Fruit fly (Drosophila melanogaster) whole organism, embryonic: ENCODE results near the gene CG15635.

Source experiments
- B-H1 ChIP-seq: fragments of 200-800 bp; sonication (Bioruptor generic); IDR thresholded peaks from 3 replicates; pipeline ENCODE4 v1.3.6; 2022; ENCODE audit warnings: missing biosample characterization, missing genetic modification characterization
- CG10321 ChIP-seq: fragments of 200-800 bp; sonication (Bioruptor generic); IDR thresholded peaks from 2 replicates; pipeline ENCODE4 v1.3.6; 2022; ENCODE audit warnings: missing biosample characterization, missing genetic modification characterization
- CG1529 ChIP-seq: fragments of 200-800 bp; sonication (Bioruptor generic); optimal IDR thresholded peaks from 3 replicates; lab custom pipeline; 2018; ENCODE audit warnings: missing biosample characterization, missing genetic modification characterization
- CG1603 ChIP-seq: fragments of 200-800 bp; sonication (Bioruptor generic); optimal IDR thresholded peaks from 2 replicates; lab custom pipeline; 2019; ENCODE audit warnings: missing biosample characterization, mild to moderate bottlenecking, missing genetic modification characterization, moderate library complexity
- CG17186 ChIP-seq: fragments of 200-800 bp; sonication (Bioruptor generic); optimal IDR thresholded peaks from 3 replicates; lab custom pipeline; 2017; ENCODE audit warnings: missing biosample characterization, missing genetic modification reagents, missing genetic modification characterization
- CG17385 ChIP-seq: fragments of 200-800 bp; sonication (Bioruptor generic); optimal IDR thresholded peaks from 3 replicates; lab custom pipeline; 2018; ENCODE audit warnings: missing biosample characterization, mild to moderate bottlenecking, missing genetic modification characterization
- CG18619 ChIP-seq: fragments of 200-800 bp; sonication (Bioruptor generic); optimal IDR thresholded peaks from 3 replicates; lab custom pipeline; 2017; ENCODE audit warnings: missing biosample characterization, mild to moderate bottlenecking, missing genetic modification characterization
- CG2129 ChIP-seq: fragments of 200-800 bp; sonication (Bioruptor generic); IDR thresholded peaks from 2 replicates; pipeline ENCODE4 v1.3.6; 2022; ENCODE audit warnings: missing biosample characterization, missing genetic modification characterization; ENCODE audit not compliant: partially characterized antibody
- CG2202 ChIP-seq: fragments of 200-800 bp; sonication (Bioruptor generic); optimal IDR thresholded peaks from 2 replicates; lab custom pipeline; 2018; ENCODE audit warnings: missing biosample characterization, mild to moderate bottlenecking, missing genetic modification characterization
- CG2875 ChIP-seq: fragments of 200-800 bp; sonication (Bioruptor generic); optimal IDR thresholded peaks from 2 replicates; lab custom pipeline; 2017; ENCODE audit warnings: missing biosample characterization, mild to moderate bottlenecking, missing genetic modification characterization, missing genetic modification reagents
- CG3065 ChIP-seq: fragments of 200-800 bp; sonication (Bioruptor generic); optimal IDR thresholded peaks from 2 replicates; lab custom pipeline; 2016; ENCODE audit warnings: missing biosample characterization, missing genetic modification characterization
- CG33213 ChIP-seq: fragments of 200-800 bp; sonication (Bioruptor generic); optimal IDR thresholded peaks from 3 replicates; lab custom pipeline; 2016; ENCODE audit warnings: missing biosample characterization, missing genetic modification characterization
- CG42726 ChIP-seq: fragments of 200-800 bp; sonication (Bioruptor generic); IDR thresholded peaks from 2 replicates; pipeline ENCODE4 v1.3.6; 2022; ENCODE audit warnings: missing biosample characterization, missing genetic modification characterization; ENCODE audit not compliant: partially characterized antibody
- CG4360 ChIP-seq: fragments of 200-800 bp; sonication (Bioruptor generic); IDR thresholded peaks from 2 replicates; pipeline ENCODE4 v1.3.6; 2022; ENCODE audit warnings: missing biosample characterization, missing genetic modification characterization
- CG6791 ChIP-seq: fragments of 200-800 bp; sonication (Bioruptor generic); IDR thresholded peaks from 3 replicates; pipeline ENCODE4 v1.3.6; 2022; ENCODE audit warnings: missing biosample characterization, missing genetic modification characterization; ENCODE audit not compliant: partially characterized antibody
- CG7745 ChIP-seq: fragments of 200-800 bp; sonication (Bioruptor generic); optimal IDR thresholded peaks from 2 replicates; lab custom pipeline; 2018; ENCODE audit warnings: missing biosample characterization, mild to moderate bottlenecking, missing genetic modification characterization, moderate library complexity
- CG9437 ChIP-seq: fragments of 200-800 bp; sonication (Bioruptor generic); optimal IDR thresholded peaks from 2 replicates; lab custom pipeline; 2018; ENCODE audit warnings: missing biosample characterization, mild to moderate bottlenecking, missing genetic modification characterization
- D ChIP-seq, 2 experiments: fragments of 200-800 bp in 1 of 2; fragments of >200 bp in 1 of 2; sonication (Bioruptor generic) in 1 of 2; optimal IDR thresholded peaks; 2 replicates in 1 of 2; 3 replicates in 1 of 2; lab custom pipeline; 2017; ENCODE audit warnings: mild to moderate bottlenecking in 1 of 2, missing biosample characterization in 1 of 2, missing genetic modification characterization in 1 of 2, missing genetic modification reagents in 1 of 2
- Dip3 ChIP-seq: fragments of 200-800 bp; sonication (Bioruptor generic); optimal IDR thresholded peaks from 3 replicates; lab custom pipeline; 2016; ENCODE audit warnings: missing biosample characterization, missing genetic modification characterization
- Ets65A ChIP-seq: fragments of 200-800 bp; sonication (Bioruptor generic); peaks from one replicate; lab custom pipeline; 2016; ENCODE audit warnings: missing biosample characterization, missing genetic modification characterization
- H2.0 ChIP-seq: fragments of 200-800 bp; sonication (Bioruptor generic); IDR thresholded peaks from 2 replicates; pipeline ENCODE4 v1.3.6; 2022; ENCODE audit warnings: missing biosample characterization, missing genetic modification characterization
- Myb ChIP-seq: fragments of 200-800 bp; sonication (Bioruptor generic); optimal IDR thresholded peaks from 2 replicates; lab custom pipeline; 2016; ENCODE audit warnings: missing biosample characterization, missing genetic modification characterization
- NC2β ChIP-seq: fragments of 200-800 bp; sonication (Bioruptor generic); optimal IDR thresholded peaks from 2 replicates; lab custom pipeline; 2016; ENCODE audit warnings: missing biosample characterization, missing genetic modification characterization
- PHDP ChIP-seq: fragments of 200-800 bp; sonication (Bioruptor generic); optimal IDR thresholded peaks from 3 replicates; lab custom pipeline; 2018; ENCODE audit warnings: missing biosample characterization, mild to moderate bottlenecking, missing genetic modification characterization, moderate library complexity
- Ravus ChIP-seq: fragments of 200-800 bp; sonication (Bioruptor generic); IDR thresholded peaks from 2 replicates; pipeline ENCODE4 v1.3.6; 2022; ENCODE audit warnings: missing biosample characterization, missing genetic modification characterization
- Taf1 ChIP-seq: fragments of 200-800 bp; sonication (Bioruptor generic); IDR thresholded peaks from 2 replicates; pipeline ENCODE4 v1.3.6; 2022; ENCODE audit warnings: missing biosample characterization, missing genetic modification characterization
- Xbp1 ChIP-seq: fragments of 200-800 bp; sonication (Bioruptor generic); optimal IDR thresholded peaks from 3 replicates; lab custom pipeline; 2016; ENCODE audit warnings: missing biosample characterization, mild to moderate bottlenecking, missing genetic modification characterization
- ap ChIP-seq: fragments of 200-800 bp; sonication (Bioruptor generic); IDR thresholded peaks from 2 replicates; pipeline ENCODE4 v1.3.6; 2022; ENCODE audit warnings: missing biosample characterization, missing genetic modification characterization
- bcd ChIP-seq: fragments of 200-800 bp; sonication (Bioruptor generic); optimal IDR thresholded peaks from 2 replicates; lab custom pipeline; 2017; ENCODE audit warnings: missing biosample characterization, mild to moderate bottlenecking, missing genetic modification characterization
- cg ChIP-seq: fragments of 200-800 bp; sonication (Bioruptor generic); optimal IDR thresholded peaks from 3 replicates; lab custom pipeline; 2019; ENCODE audit warnings: missing biosample characterization, mild to moderate bottlenecking, missing genetic modification characterization, moderate library complexity
- corto ChIP-seq: fragments of 200-800 bp; sonication (Bioruptor generic); optimal IDR thresholded peaks from 2 replicates; lab custom pipeline; 2016; ENCODE audit warnings: missing biosample characterization, mild to moderate bottlenecking, missing genetic modification characterization, moderate library complexity
- hb ChIP-seq: fragments of 200-800 bp; sonication (Bioruptor generic); IDR thresholded peaks from 3 replicates; pipeline ENCODE4 v1.3.6; 2022; ENCODE audit warnings: missing biosample characterization, missing genetic modification characterization; ENCODE audit not compliant: partially characterized antibody
- insv ChIP-seq, 2 experiments: fragments of 200-800 bp; sonication (Bioruptor generic); optimal IDR thresholded peaks; 3 replicates each; lab custom pipeline; 2016 to 2018; ENCODE audit warnings: missing biosample characterization in 2 of 2, missing genetic modification characterization in 2 of 2
- kay ChIP-seq: fragments of 200-800 bp; sonication (Bioruptor generic); optimal IDR thresholded peaks from 2 replicates; lab custom pipeline; 2016; ENCODE audit warnings: missing biosample characterization, missing genetic modification characterization
- kni ChIP-seq: fragments of 200-800 bp; sonication (Bioruptor generic); optimal IDR thresholded peaks from 3 replicates; lab custom pipeline; 2017; ENCODE audit warnings: mild to moderate bottlenecking, missing biosample characterization, missing genetic modification reagents, missing genetic modification characterization
- mam ChIP-seq: fragments of 200-800 bp; sonication (Bioruptor generic); optimal IDR thresholded peaks from 3 replicates; lab custom pipeline; 2016; ENCODE audit warnings: missing biosample characterization, missing genetic modification characterization
- mirr ChIP-seq: fragments of 200-800 bp; sonication (Bioruptor generic); optimal IDR thresholded peaks from 3 replicates; lab custom pipeline; 2018; ENCODE audit warnings: missing biosample characterization, mild to moderate bottlenecking, missing genetic modification characterization
- p53 ChIP-seq: fragments of 200-800 bp; sonication (Bioruptor generic); optimal IDR thresholded peaks from 2 replicates; lab custom pipeline; 2016; ENCODE audit warnings: missing biosample characterization, missing genetic modification characterization
- shn ChIP-seq: fragments of 200-800 bp; sonication (Bioruptor generic); optimal IDR thresholded peaks from 3 replicates; lab custom pipeline; 2016; ENCODE audit warnings: missing biosample characterization, missing genetic modification characterization
- slp2 ChIP-seq: fragments of 200-800 bp; sonication (Bioruptor generic); optimal IDR thresholded peaks from 2 replicates; lab custom pipeline; 2016; ENCODE audit warnings: missing biosample characterization, missing genetic modification characterization
- sr ChIP-seq: fragments of 200-800 bp; sonication (Bioruptor generic); IDR thresholded peaks from 3 replicates; pipeline ENCODE4 v1.3.6; 2022; ENCODE audit warnings: missing biosample characterization, missing genetic modification characterization
- trh ChIP-seq: fragments of 200-800 bp; sonication (Bioruptor generic); optimal IDR thresholded peaks from 2 replicates; lab custom pipeline; 2016; ENCODE audit warnings: missing biosample characterization, missing genetic modification characterization
- tx ChIP-seq: fragments of 200-800 bp; sonication (Bioruptor generic); optimal IDR thresholded peaks from 2 replicates; lab custom pipeline; 2016; ENCODE audit warnings: missing biosample characterization, missing genetic modification characterization
- z ChIP-seq: fragments of 200-800 bp; sonication (Bioruptor generic); IDR thresholded peaks from 3 replicates; pipeline ENCODE4 v1.3.6; 2022; ENCODE audit warnings: missing biosample characterization, missing genetic modification characterization
- zen ChIP-seq: fragments of 200-800 bp; sonication (Bioruptor generic); optimal IDR thresholded peaks from 3 replicates; lab custom pipeline; 2018; ENCODE audit warnings: missing biosample characterization, mild to moderate bottlenecking, missing genetic modification characterization, moderate library complexity

Gene CG15635

DNA sequence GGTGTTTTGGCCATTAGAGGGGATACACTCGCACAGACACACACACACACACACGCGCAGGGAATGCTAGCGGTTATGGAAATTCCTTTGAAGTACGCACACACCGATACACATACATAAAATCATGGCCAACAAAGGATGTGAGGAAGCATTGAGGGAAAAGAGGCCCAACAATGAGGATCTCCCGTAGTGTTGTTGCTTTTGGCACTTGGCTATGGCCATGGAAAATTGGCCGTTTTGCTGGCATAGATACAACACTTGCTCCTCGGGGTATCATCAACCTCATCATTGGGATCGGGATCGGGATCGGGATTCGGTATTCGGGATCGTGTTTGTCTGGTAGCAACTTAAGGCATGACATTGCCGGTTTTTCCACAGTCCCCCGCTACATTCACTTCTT lies 45.2 kb upstream of the CG15635 start:
- TF ChIP-seq D (optimal IDR thresholded peaks at IDR 0.05; lab: Kevin White, UChicago), result peak; percentile 94
- no peak for TF ChIP-seq D (GFP tag; optimal IDR thresholded peaks at IDR 0.05; lab: Kevin White, UChicago)
- TF ChIP-seq cg, result peak; percentile 57
- peak; percentile 21 for TF ChIP-seq zen (tag; lab: Kevin White, UChicago)
- TF ChIP-seq insv (GFP tag; optimal IDR thresholded peaks at IDR 0.05; lab: Kevin White, UChicago), result peak in 1 of 2 experiments; percentile 35
- TF ChIP-seq CG4360 (GFP tag; lab: Robert Waterston, UW), result 0 out of 2 replicates have a peak, but pooled peaks have one; percentile 36
- TF ChIP-seq bcd, result no peak
- no peak for TF ChIP-seq trh
- TF ChIP-seq kni (GFP tag; lab: Kevin White, UChicago), result peak; percentile 47

DNA sequence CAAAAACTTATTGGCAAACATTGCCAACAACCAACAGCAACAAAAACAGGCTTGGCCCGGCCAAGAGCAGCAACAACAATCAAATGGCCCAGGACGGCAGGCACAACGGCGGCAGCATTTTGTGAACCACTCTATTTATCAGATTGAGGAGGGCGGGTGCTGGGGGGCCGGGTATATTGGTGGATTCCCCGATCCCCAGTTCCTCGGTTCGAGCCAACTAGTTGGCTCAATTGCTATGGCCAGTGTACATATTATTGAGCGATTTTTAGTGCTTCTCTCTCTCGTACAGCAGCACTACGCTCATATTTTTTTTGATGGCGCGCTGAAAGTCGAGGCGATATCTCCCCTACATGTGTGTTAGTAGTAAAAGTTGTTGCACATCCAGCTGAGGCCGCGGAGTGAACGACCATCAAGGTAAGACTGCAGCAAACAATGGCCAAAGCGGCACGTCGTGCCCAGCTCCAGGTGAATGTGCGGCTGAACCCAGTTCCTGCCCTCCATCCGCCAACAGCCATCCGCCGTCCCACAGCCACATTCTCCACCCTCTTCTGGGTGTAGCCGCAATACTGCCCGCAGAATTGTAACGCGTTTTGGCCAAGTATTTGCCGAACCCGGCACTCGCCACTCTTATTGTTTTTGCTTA lies 42.8 kb upstream of the CG15635 start:
- TF ChIP-seq CG1529 (GFP tag; lab: Kevin White, UChicago), result no peak
- TF ChIP-seq CG10321 (GFP tag; lab: Robert Waterston, UW), result no peak
- no peak for TF ChIP-seq CG17186
- TF ChIP-seq Ravus (GFP tag; lab: Robert Waterston, UW), result no peak
- TF ChIP-seq B-H1 (GFP tag; lab: Robert Waterston, UW), result no peak
- TF ChIP-seq Dip3 (GFP tag; lab: Kevin White, UChicago), result no peak

- peak; percentile 47; the same call in 1 of the 3 replicates for TF ChIP-seq CG6791 (GFP tag; lab: Robert Waterston, UW)
- TF ChIP-seq CG7745, result no peak
- no peak for TF ChIP-seq CG4360 (GFP tag; lab: Robert Waterston, UW)
- TF ChIP-seq CG18619 (GFP tag; lab: Kevin White, UChicago), result no peak
- peak; percentile 40 for TF ChIP-seq kni (GFP tag; lab: Kevin White, UChicago)
- TF ChIP-seq p53, result no peak
- no peak for TF ChIP-seq hb
- TF ChIP-seq insv (GFP tag; optimal IDR thresholded peaks at IDR 0.05; lab: Kevin White, UChicago), result peak in 1 of 2 experiments; percentile 51
- no peak for TF ChIP-seq mirr (GFP tag; lab: Kevin White, UChicago)
- TF ChIP-seq sr (GFP tag; lab: Robert Waterston, UW), result peak; percentile 37; the same call in 1 of the 3 replicates
- TF ChIP-seq kay (GFP tag; lab: Kevin White, UChicago), result no peak
- no peak for TF ChIP-seq CG17385 (GFP tag; lab: Kevin White, UChicago)
- TF ChIP-seq CG1603 (tag; lab: Kevin White, UChicago), result no peak
- peak; percentile 13 for TF ChIP-seq Ets65A (GFP tag; lab: Kevin White, UChicago)
- no peak for TF ChIP-seq tx (GFP tag; lab: Kevin White, UChicago)
- no peak for TF ChIP-seq CG2875
- no peak for TF ChIP-seq CG2129 (GFP tag; lab: Robert Waterston, UW)
- TF ChIP-seq slp2 (GFP tag; lab: Kevin White, UChicago), result no peak
- TF ChIP-seq CG3065 (GFP tag; lab: Kevin White, UChicago), result no peak
- TF ChIP-seq CG2202 (tag; lab: Kevin White, UChicago), result no peak
- no peak for TF ChIP-seq shn (GFP tag; lab: Kevin White, UChicago)
- TF ChIP-seq ap (GFP tag; lab: Robert Waterston, UW), result no peak
- TF ChIP-seq NC2β (GFP tag; lab: Kevin White, UChicago), result no peak
- TF ChIP-seq D (optimal IDR thresholded peaks at IDR 0.05; lab: Kevin White, UChicago), result no peak
- TF ChIP-seq D (GFP tag; optimal IDR thresholded peaks at IDR 0.05; lab: Kevin White, UChicago), result no peak
- no peak for TF ChIP-seq Xbp1 (GFP tag; lab: Kevin White, UChicago)
- no peak for TF ChIP-seq mam (GFP tag; lab: Kevin White, UChicago)
- peak; percentile 82 for TF ChIP-seq z (GFP tag; lab: Robert Waterston, UW)
- no peak for TF ChIP-seq Taf1
- TF ChIP-seq H2.0 (GFP tag; lab: Robert Waterston, UW), result no peak
- TF ChIP-seq PHDP (tag; lab: Kevin White, UChicago), result no peak
- TF ChIP-seq corto (GFP tag; lab: Kevin White, UChicago), result no peak
- TF ChIP-seq CG42726 (GFP tag; lab: Robert Waterston, UW), result peak; percentile 63; the same call in 1 of the 2 replicates
- no peak for TF ChIP-seq CG33213 (GFP tag; lab: Kevin White, UChicago)
- peak; percentile 96 for TF ChIP-seq CG9437 (GFP tag; lab: Kevin White, UChicago)
- no peak for TF ChIP-seq Myb
Measured at dm6 chr2L:4614140-4614642, 28.6 kb upstream of the CG15635 start, which contains the start of gene dpy. TSS of gene dpy (minus strand) at chr2L:4614300.
